Worm (Caenorhabditis elegans) whole organism, mixed stage, embryonic: ENCODE results near the gene T11B7.1.

Experiments
- elt-1 ChIP-seq: sonication (generic microtip); optimal IDR thresholded peaks from 2 replicates; lab custom pipeline; 2017; ENCODE audit warnings: missing genetic modification characterization, mild to moderate bottlenecking, missing compliant biosample characterization, antibody characterized with exemption, moderate library complexity, borderline replicate concordance; ENCODE audit not compliant: insufficient read depth
- nhr-237 ChIP-seq: fragments of 150-350 bp; optimal IDR thresholded peaks from 2 replicates; lab custom pipeline; 2014; ENCODE audit warnings: missing biosample characterization, missing genetic modification characterization
- nhr-28 ChIP-seq: fragments of 150-350 bp; optimal IDR thresholded peaks from 2 replicates; lab custom pipeline; 2014; ENCODE audit warnings: missing biosample characterization, missing genetic modification characterization
- zip-8 ChIP-seq: fragments of 150-350 bp; optimal IDR thresholded peaks from 2 replicates; lab custom pipeline; 2014; ENCODE audit warnings: missing biosample characterization, missing genetic modification characterization

DNA sequence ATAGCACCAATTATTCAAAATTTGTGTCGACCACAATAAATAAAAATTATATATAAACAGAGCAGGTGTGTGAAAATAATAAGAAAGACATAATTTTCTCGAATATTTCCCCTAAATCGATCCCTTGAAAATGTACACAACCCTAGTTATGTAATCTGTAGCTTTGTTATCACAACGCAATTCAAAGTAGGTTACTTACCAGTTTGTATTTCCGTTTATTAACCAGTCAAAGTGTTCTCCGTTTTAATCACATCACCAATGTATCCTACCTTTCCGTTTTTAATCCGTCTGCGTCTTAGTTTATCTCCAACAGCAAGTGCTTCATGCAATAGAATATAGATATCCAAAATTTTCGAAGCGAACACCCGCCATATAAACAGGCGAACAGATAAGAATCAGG, 12.8 kb downstream of the T11B7.1 start:
- TF ChIP-seq nhr-28 (no peak), nhr-237 (no peak), zip-8 (tag; lab: Kevin White, UChicago) (no peak), elt-1 (tag; lab: Kevin White, UChicago) (no peak)
